Worm (Caenorhabditis elegans): ENCODE data around the gene T21D9.2.

ce11 chrX:2096804-2097203 lies at the start of gene T21D9.2:
- TF ChIP-seq jun-1 (tag; optimal IDR thresholded peaks at IDR 0.05): no peak
- TF ChIP-seq tbx-2 (tag; optimal IDR thresholded peaks at IDR 0.05): no peak
- no peak for TF ChIP-seq nhr-237 (tag; optimal IDR thresholded peaks at IDR 0.05)
- no peak for TF ChIP-seq eor-1 (tag; optimal IDR thresholded peaks at IDR 0.05)
- TF ChIP-seq lin-15B (tag; optimal IDR thresholded peaks at IDR 0.05): no peak
- no peak for TF ChIP-seq elt-3 (tag; optimal IDR thresholded peaks at IDR 0.05)
- TF ChIP-seq mdl-1 (tag; optimal IDR thresholded peaks at IDR 0.05): no peak
- no peak for TF ChIP-seq skn-1 (tag; optimal IDR thresholded peaks at IDR 0.05)
